Fruit fly (Drosophila melanogaster) whole organism, pupa: Measurements from ENCODE around the gene CG7560.
A peak's percentile ranks its signal among the peaks of the same experiment; 100 is the strongest.

ENCODE experiments used
- CG10348 ChIP-seq: fragments of 200-800 bp; sonication (Bioruptor generic); IDR thresholded peaks from 2 replicates; pipeline ENCODE4 v1.3.6; 2022; ENCODE audit warnings: missing biosample characterization, missing genetic modification characterization
- CG12605 ChIP-seq: fragments of 200-800 bp; sonication (Bioruptor generic); IDR thresholded peaks from 2 replicates; pipeline ENCODE4 v1.3.6; 2022; ENCODE audit warnings: missing biosample characterization, missing genetic modification characterization
- CG13204 ChIP-seq: fragments of 200-800 bp; sonication (Bioruptor generic); optimal IDR thresholded peaks from 2 replicates; lab custom pipeline; 2018; ENCODE audit warnings: missing biosample characterization, mild to moderate bottlenecking, missing genetic modification characterization, moderate library complexity
- CG14655 ChIP-seq: fragments of 200-800 bp; sonication (Bioruptor generic); optimal IDR thresholded peaks from 3 replicates; lab custom pipeline; 2017; ENCODE audit warnings: mild to moderate bottlenecking, missing biosample characterization, missing genetic modification reagents, missing genetic modification characterization
- CG15710 ChIP-seq: fragments of 200-800 bp; sonication (Bioruptor generic); optimal IDR thresholded peaks from 2 replicates; lab custom pipeline; 2018; ENCODE audit warnings: missing biosample characterization, mild to moderate bottlenecking, missing genetic modification characterization, moderate library complexity
- CG17806 ChIP-seq: fragments of 200-800 bp; sonication (Bioruptor generic); optimal IDR thresholded peaks from 2 replicates; lab custom pipeline; 2018; ENCODE audit warnings: missing biosample characterization, mild to moderate bottlenecking, missing genetic modification characterization, moderate library complexity
- CG32121 ChIP-seq: fragments of 200-800 bp; sonication (Bioruptor generic); IDR thresholded peaks from 2 replicates; pipeline ENCODE4 v1.3.6; 2022; ENCODE audit warnings: missing biosample characterization, missing genetic modification characterization
- CG34367 ChIP-seq: fragments of 200-800 bp; sonication (Bioruptor generic); optimal IDR thresholded peaks from 2 replicates; lab custom pipeline; 2018; ENCODE audit warnings: missing biosample characterization, mild to moderate bottlenecking, missing genetic modification characterization
- CG4496 ChIP-seq: fragments of 200-800 bp; sonication (Bioruptor generic); IDR thresholded peaks from 3 replicates; pipeline ENCODE4 v1.3.6; 2022; ENCODE audit warnings: missing biosample characterization, missing genetic modification characterization
- CG8159 ChIP-seq: fragments of 200-800 bp; sonication (Bioruptor generic); optimal IDR thresholded peaks from 3 replicates; lab custom pipeline; 2018; ENCODE audit warnings: missing biosample characterization, mild to moderate bottlenecking, missing genetic modification characterization, moderate library complexity
- CG8301 ChIP-seq: fragments of 200-800 bp; sonication (Bioruptor generic); optimal IDR thresholded peaks from 2 replicates; lab custom pipeline; 2018; ENCODE audit warnings: missing biosample characterization, mild to moderate bottlenecking, missing genetic modification characterization
- CG9948 ChIP-seq: fragments of 200-800 bp; sonication (Bioruptor generic); optimal IDR thresholded peaks from 2 replicates; lab custom pipeline; 2018; ENCODE audit warnings: missing biosample characterization, mild to moderate bottlenecking, missing genetic modification characterization, moderate library complexity
- D1 ChIP-seq: fragments of 200-800 bp; sonication (Bioruptor generic); optimal IDR thresholded peaks from 2 replicates; lab custom pipeline; 2018; ENCODE audit warnings: missing biosample characterization, mild to moderate bottlenecking, missing genetic modification characterization, moderate library complexity
- EcR ChIP-seq: fragments of 200-800 bp; sonication (Bioruptor generic); optimal IDR thresholded peaks from 3 replicates; lab custom pipeline; 2019; ENCODE audit warnings: missing biosample characterization, missing genetic modification characterization, mild to moderate bottlenecking, moderate library complexity, missing genetic modification reagents
- Ets98B ChIP-seq: fragments of 200-800 bp; sonication (Bioruptor generic); IDR thresholded peaks from 2 replicates; pipeline ENCODE4 v1.3.6; 2022; ENCODE audit warnings: missing biosample characterization, missing genetic modification characterization
- Pif1A ChIP-seq: fragments of 200-800 bp; sonication (Bioruptor generic); optimal IDR thresholded peaks from 3 replicates; lab custom pipeline; 2016; ENCODE audit warnings: missing biosample characterization, missing genetic modification characterization
- Pif1B ChIP-seq: fragments of 200-800 bp; sonication (Bioruptor generic); optimal IDR thresholded peaks from 3 replicates; lab custom pipeline; 2016; ENCODE audit warnings: missing biosample characterization, missing genetic modification characterization
- Snoo ChIP-seq: fragments of 200-800 bp; sonication (Bioruptor generic); optimal IDR thresholded peaks from 3 replicates; lab custom pipeline; 2017; ENCODE audit warnings: missing biosample characterization, mild to moderate bottlenecking, missing genetic modification characterization, inconsistent platforms
- fd96Ca ChIP-seq: fragments of 200-800 bp; sonication (Bioruptor generic); IDR thresholded peaks from 3 replicates; pipeline ENCODE4 v1.3.6; 2022; ENCODE audit warnings: missing biosample characterization, missing genetic modification characterization
- gl ChIP-seq: fragments of 200-800 bp; sonication (Bioruptor generic); optimal IDR thresholded peaks from 2 replicates; lab custom pipeline; 2018; ENCODE audit warnings: missing biosample characterization, mild to moderate bottlenecking, missing genetic modification characterization
- rn ChIP-seq: fragments of 200-800 bp; sonication (Bioruptor generic); IDR thresholded peaks from 2 replicates; pipeline ENCODE4 v1.3.6; 2022; ENCODE audit warnings: missing biosample characterization, missing genetic modification characterization

The CG7560 gene

dm6 chr3L:11440769-11441168 is 15.8 kb downstream of the CG7560 start:
- TF ChIP-seq Pif1B (GFP tag; lab: Kevin White, UChicago) = no peak
- no peak for TF ChIP-seq fd96Ca (GFP tag; lab: Robert Waterston, UW)
- no peak for TF ChIP-seq Ets98B (GFP tag; lab: Robert Waterston, UW)
- no peak for TF ChIP-seq CG8301 (tag; lab: Kevin White, UChicago)
- TF ChIP-seq gl (tag; lab: Kevin White, UChicago) = no peak
- TF ChIP-seq CG9948 (tag; lab: Kevin White, UChicago) = no peak

DNA sequence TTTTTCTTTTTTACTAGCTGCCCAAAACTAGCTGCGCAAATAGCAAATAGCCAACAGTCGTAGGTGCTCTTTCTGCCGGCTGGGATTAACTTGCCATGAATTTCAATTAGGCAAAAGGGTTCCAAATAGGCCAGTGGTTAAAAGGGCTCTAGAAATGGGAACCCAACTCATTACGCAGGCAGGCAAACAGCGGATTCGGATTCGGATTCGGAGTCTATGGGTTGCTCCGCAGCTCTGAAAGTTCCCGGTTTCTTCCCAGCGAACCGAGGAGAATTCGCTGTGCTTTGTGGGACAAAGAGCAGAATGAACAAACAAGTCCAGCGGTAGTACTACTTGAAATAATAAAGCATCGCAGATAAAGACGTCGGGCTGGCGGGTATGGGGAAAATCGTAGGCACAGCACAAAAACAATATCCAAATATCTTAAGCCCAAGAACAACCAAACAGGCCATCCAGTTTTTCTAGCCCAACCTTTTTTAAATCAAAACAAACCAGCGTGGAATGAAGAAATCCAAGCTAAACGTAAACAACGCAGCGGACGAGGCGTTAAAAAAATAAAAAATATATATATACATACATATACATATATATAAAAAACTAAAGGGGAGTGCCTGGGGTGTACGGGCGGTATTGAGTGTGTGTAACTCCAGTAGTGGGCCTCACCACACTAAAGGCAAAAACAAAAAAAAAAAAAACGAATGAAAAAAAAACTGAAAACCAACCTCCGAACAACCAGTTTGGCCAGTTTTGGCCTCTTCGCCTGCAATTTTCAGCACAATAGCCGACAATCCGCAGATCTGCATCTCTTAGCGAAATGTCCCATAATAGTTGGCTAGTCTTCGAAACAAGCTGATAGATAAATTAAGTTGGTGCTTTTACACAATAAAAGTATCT is 17.2 kb downstream of the CG7560 start:
- TF ChIP-seq CG15710 (tag; lab: Kevin White, UChicago) (peak; percentile 29), CG10348 (GFP tag; lab: Robert Waterston, UW) (no peak), Pif1B (GFP tag; lab: Kevin White, UChicago) (peak; percentile 83), rn (GFP tag; lab: Robert Waterston, UW) (no peak), CG12605 (GFP tag; lab: Robert Waterston, UW) (peak; percentile 89), D1 (tag; lab: Kevin White, UChicago) (no peak), gl (tag; lab: Kevin White, UChicago) (peak; percentile 48), Ets98B (GFP tag; lab: Robert Waterston, UW) (peak; percentile 79), EcR (peak; percentile 70), CG32121 (GFP tag; lab: Robert Waterston, UW) (peak; percentile 53; the same call in 1 of the 2 replicates), CG13204 (GFP tag; lab: Kevin White, UChicago) (peak; percentile 56), CG14655 (peak; percentile 13), CG17806 (tag; lab: Kevin White, UChicago) (peak; percentile 25), CG4496 (GFP tag; lab: Robert Waterston, UW) (peak; percentile 80; the same call in 2 of the 3 replicates), CG9948 (tag; lab: Kevin White, UChicago) (no peak), Snoo (no peak), Pif1A (peak; percentile 71), CG8159 (tag; lab: Kevin White, UChicago) (peak; percentile 15), CG34367 (tag; lab: Kevin White, UChicago) (peak; percentile 27), CG8301 (tag; lab: Kevin White, UChicago) (no peak), fd96Ca (GFP tag; lab: Robert Waterston, UW) (peak; percentile 74)

DNA sequence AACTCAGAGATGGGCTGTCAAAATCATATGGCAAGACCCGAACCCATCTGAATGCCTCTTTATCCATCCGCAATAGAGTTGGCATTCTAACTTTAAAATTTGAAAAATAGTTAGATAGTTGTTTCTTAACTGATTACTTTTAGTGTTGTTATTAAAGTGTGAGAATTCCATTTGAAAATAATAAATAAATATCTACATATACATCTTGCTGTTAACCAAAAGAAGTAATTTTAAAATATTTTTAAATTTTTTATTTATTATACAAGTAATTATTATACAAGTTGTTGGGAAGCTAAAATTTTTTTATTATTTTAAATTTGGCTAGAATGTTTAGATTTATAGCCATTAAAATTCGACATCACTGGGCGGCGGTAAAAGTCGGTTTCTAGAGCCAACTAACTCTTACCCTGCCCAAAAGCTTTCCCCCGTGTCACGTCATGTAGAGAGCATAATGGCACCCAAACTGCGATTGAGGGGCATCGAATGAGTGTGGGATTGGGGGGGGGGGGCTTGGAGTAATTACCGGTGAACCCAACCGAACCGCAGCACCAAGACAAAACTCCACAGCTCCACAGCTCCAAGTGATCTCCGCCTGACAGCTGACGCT is 18.6 kb downstream of the CG7560 start:
- TF ChIP-seq CG8301 (tag; lab: Kevin White, UChicago) (peak; percentile 37), CG15710 (tag; lab: Kevin White, UChicago) (no peak), CG4496 (GFP tag; lab: Robert Waterston, UW) (no peak), CG34367 (tag; lab: Kevin White, UChicago) (no peak), CG14655 (peak; percentile 45), Ets98B (GFP tag; lab: Robert Waterston, UW) (no peak), CG10348 (GFP tag; lab: Robert Waterston, UW) (no peak), fd96Ca (GFP tag; lab: Robert Waterston, UW) (0 out of 3 replicates have a peak, but pooled peaks have one; percentile 30), CG12605 (GFP tag; lab: Robert Waterston, UW) (no peak)

DNA sequence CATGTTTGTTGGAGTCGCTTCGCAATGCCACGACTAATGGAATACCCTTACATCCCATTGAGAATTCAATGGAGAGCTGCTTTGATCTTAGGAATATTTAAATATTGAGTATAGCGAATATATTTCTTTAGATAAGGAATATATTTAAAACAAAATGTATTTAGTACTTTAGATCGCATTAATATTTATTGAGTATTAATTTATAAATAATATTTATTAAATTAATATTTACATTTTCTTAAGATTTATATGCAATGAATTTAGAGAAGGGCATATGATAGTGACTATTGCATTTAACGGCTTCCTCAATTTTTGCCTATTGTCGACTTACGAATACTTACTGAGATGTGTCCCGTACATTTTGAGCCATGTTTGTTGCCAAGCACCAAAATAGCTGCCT is 19.2 kb downstream of the CG7560 start:
- peak; percentile 31 for TF ChIP-seq CG15710 (tag; lab: Kevin White, UChicago)
- no peak for TF ChIP-seq CG17806 (tag; lab: Kevin White, UChicago)
- no peak for TF ChIP-seq CG10348 (GFP tag; lab: Robert Waterston, UW)
- no peak for TF ChIP-seq Pif1A
- no peak for TF ChIP-seq Snoo
- no peak; the same call in 2 of the 3 replicates for TF ChIP-seq CG4496 (GFP tag; lab: Robert Waterston, UW)
- TF ChIP-seq CG34367 (tag; lab: Kevin White, UChicago) = no peak
- no peak for TF ChIP-seq CG12605 (GFP tag; lab: Robert Waterston, UW)
- peak; percentile 21 for TF ChIP-seq CG9948 (tag; lab: Kevin White, UChicago)
- no peak for TF ChIP-seq fd96Ca (GFP tag; lab: Robert Waterston, UW)
- no peak for TF ChIP-seq EcR
- no peak for TF ChIP-seq D1 (tag; lab: Kevin White, UChicago)
- peak; percentile 77 for TF ChIP-seq CG14655
- TF ChIP-seq rn (GFP tag; lab: Robert Waterston, UW) = no peak
- TF ChIP-seq CG8159 (tag; lab: Kevin White, UChicago) = peak; percentile 46
- TF ChIP-seq CG8301 (tag; lab: Kevin White, UChicago) = peak; percentile 28
- peak; percentile 1 for TF ChIP-seq Pif1B (GFP tag; lab: Kevin White, UChicago)
- 0 out of 2 replicates have a peak, but pooled peaks have one; percentile 8 for TF ChIP-seq CG32121 (GFP tag; lab: Robert Waterston, UW)
- no peak for TF ChIP-seq gl (tag; lab: Kevin White, UChicago)
- no peak for TF ChIP-seq CG13204 (GFP tag; lab: Kevin White, UChicago)
- TF ChIP-seq Ets98B (GFP tag; lab: Robert Waterston, UW) = no peak

DNA sequence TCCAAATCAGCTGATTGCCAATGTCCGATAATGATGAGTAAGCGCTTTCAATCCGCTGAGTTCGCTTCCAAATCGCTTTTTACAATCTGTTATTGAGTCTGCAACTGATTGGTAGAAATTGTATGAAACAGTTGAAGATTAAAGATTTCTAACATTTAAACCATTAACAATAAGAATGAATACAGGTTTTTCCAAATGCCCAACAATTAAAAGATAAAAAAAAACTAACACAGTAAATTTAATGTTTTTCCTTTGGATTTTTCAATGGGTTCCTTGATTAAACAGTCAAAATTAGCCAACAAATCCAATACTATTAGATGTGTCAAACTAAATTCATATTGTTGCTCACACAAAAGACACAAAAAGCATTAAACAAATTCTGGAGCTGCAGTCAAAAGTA is 19.9 kb downstream of the CG7560 start, which contains the start of gene CG7557:
CG7557 (plus strand) TSS at position 301 of the 400 bp plus-strand sequence.
- TF ChIP-seq CG8301 (tag; lab: Kevin White, UChicago) (no peak), CG32121 (GFP tag; lab: Robert Waterston, UW) (no peak), CG17806 (tag; lab: Kevin White, UChicago) (no peak), gl (tag; lab: Kevin White, UChicago) (no peak), Pif1B (GFP tag; lab: Kevin White, UChicago) (no peak), CG34367 (tag; lab: Kevin White, UChicago) (no peak), Ets98B (GFP tag; lab: Robert Waterston, UW) (no peak), CG8159 (tag; lab: Kevin White, UChicago) (no peak), CG12605 (GFP tag; lab: Robert Waterston, UW) (no peak)
- TF ChIP-seq, all 21 proteins: peak for 0
